Worm (Caenorhabditis elegans) whole organism, early embryonic: ENCODE data around the gene msp-81.

Experiments used
- B0310.2 ChIP-seq: sonication (generic microtip); optimal IDR thresholded peaks from 2 replicates; lab custom pipeline; 2016; ENCODE audit warnings: mild to moderate bottlenecking, missing genetic modification characterization, missing compliant biosample characterization
- F13C5.2 ChIP-seq: sonication (generic microtip); optimal IDR thresholded peaks from 2 replicates; lab custom pipeline; 2017; ENCODE audit warnings: mild to moderate bottlenecking, missing genetic modification characterization, inconsistent platforms, missing compliant biosample characterization
- aly-1 ChIP-seq: sonication (generic microtip); optimal IDR thresholded peaks from 2 replicates; lab custom pipeline; 2016; ENCODE audit warnings: missing genetic modification characterization, missing compliant biosample characterization
- ama-1 ChIP-seq: fragments of 150-350 bp; optimal IDR thresholded peaks from 2 replicates; lab custom pipeline; 2014
- ceh-13 ChIP-seq: fragments of 200-800 bp; sonication (Bioruptor generic); optimal IDR thresholded peaks from 2 replicates; lab custom pipeline; 2018; ENCODE audit warnings: mild to moderate bottlenecking, missing genetic modification characterization, missing compliant biosample characterization
- ceh-36 ChIP-seq: sonication (generic microtip); optimal IDR thresholded peaks from 2 replicates; lab custom pipeline; 2016; ENCODE audit warnings: missing genetic modification characterization, inconsistent platforms, missing compliant biosample characterization
- ets-7 ChIP-seq: sonication (generic microtip); optimal IDR thresholded peaks from 2 replicates; lab custom pipeline; 2016; ENCODE audit warnings: missing genotype, missing genetic modification characterization, missing compliant biosample characterization
- flt-1 ChIP-seq: fragments of 200-800 bp; sonication (Bioruptor generic); IDR thresholded peaks from 2 replicates; pipeline ENCODE4 v1.3.6; 2022; ENCODE audit warnings: missing genetic modification characterization, missing compliant biosample characterization
- hmbx-1 ChIP-seq: sonication (generic microtip); optimal IDR thresholded peaks from 2 replicates; lab custom pipeline; 2016; ENCODE audit warnings: mild to moderate bottlenecking, missing genetic modification characterization, missing compliant biosample characterization
- hnd-1 ChIP-seq: sonication (generic microtip); optimal IDR thresholded peaks from 2 replicates; lab custom pipeline; 2016; ENCODE audit warnings: missing genetic modification characterization, missing compliant biosample characterization
- pes-1 ChIP-seq: fragments of 200-800 bp; sonication (Bioruptor generic); IDR thresholded peaks from 2 replicates; pipeline ENCODE4 v1.3.6; 2022; ENCODE audit warnings: missing genetic modification reagents, missing genetic modification characterization, missing compliant biosample characterization
- sea-1 ChIP-seq: fragments of 200-800 bp; sonication (Bioruptor generic); conservative IDR thresholded peaks from 2 replicates; pipeline ENCODE4 v1.3.6; 2022; ENCODE audit warnings: missing genetic modification characterization, missing compliant biosample characterization
- tra-4 ChIP-seq: sonication (generic microtip); optimal IDR thresholded peaks from 2 replicates; lab custom pipeline; 2017; ENCODE audit warnings: missing genetic modification characterization, missing compliant biosample characterization

DNA sequence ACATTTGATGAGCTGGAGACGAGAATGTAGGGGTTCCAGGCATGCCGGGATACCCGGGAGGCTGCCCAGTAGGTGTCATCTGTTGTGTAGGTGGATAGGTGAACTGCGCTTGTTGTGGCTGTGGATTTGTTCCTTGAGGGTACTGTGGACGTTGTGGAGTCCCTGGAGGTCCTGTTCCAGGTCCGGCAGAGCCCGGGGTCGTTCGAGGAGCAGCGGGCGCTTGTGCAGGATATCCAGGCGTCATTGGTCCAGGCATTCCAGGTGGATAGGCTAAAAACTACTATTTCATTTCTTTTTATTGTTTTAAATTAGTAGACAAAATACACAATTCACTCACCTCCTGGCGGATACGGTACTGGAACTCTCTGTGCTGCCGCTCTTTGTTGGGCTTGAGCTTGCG is 41.0 kb downstream of the msp-81 start:
- no peak for TF ChIP-seq flt-1 (GFP tag; lab: Robert Waterston, UW)
- no peak for TF ChIP-seq pes-1
- TF ChIP-seq hnd-1 (tag; lab: Kevin White, UChicago) = no peak
- TF ChIP-seq B0310.2 (tag; lab: Kevin White, UChicago) = no peak
- no peak for TF ChIP-seq ama-1 (lab: Kevin White, UChicago)
- TF ChIP-seq hmbx-1 (tag; lab: Kevin White, UChicago) = no peak
- TF ChIP-seq F13C5.2 (tag; lab: Kevin White, UChicago) = no peak
- TF ChIP-seq ets-7 (tag; lab: Kevin White, UChicago) = no peak
- TF ChIP-seq tra-4 (tag; lab: Kevin White, UChicago) = no peak
- TF ChIP-seq aly-1 (tag; lab: Kevin White, UChicago) = no peak
- no peak for TF ChIP-seq ceh-36
- no peak for TF ChIP-seq ceh-13 (GFP tag; lab: Kevin White, UChicago)
- TF ChIP-seq sea-1 (GFP tag; lab: Robert Waterston, UW) = no peak
